Worm (Caenorhabditis elegans): ENCODE data around the gene asb-1.

DNA sequence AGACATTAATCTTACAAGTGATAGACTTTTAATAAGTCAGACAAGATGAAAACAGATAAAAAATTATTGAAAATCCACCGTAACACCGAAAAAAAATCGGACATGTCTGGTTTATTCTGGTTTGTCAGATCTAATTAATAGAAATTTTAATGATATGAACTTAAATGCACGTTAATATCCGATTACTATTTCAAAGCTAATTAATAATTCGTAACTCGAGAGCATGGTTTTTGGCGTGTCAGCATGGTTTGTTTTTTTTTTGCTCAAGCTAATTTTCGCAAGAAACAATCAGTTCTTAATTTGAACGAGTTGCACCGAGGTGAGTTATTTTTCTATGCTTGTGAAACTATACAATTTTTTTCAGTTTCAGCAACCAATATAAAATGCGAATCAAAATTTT lies 39.3 kb upstream of the asb-1 start, which contains the start of gene clec-153:
- TF ChIP-seq skn-1 (tag; optimal IDR thresholded peaks at IDR 0.05) (no peak), fos-1 (tag; optimal IDR thresholded peaks at IDR 0.05) (no peak), tbx-2 (tag; optimal IDR thresholded peaks at IDR 0.05) (no peak), zag-1 (tag; optimal IDR thresholded peaks at IDR 0.05) (no peak), snpc-4 (tag; optimal IDR thresholded peaks at IDR 0.05) (no peak), aly-2 (tag; optimal IDR thresholded peaks at IDR 0.05) (no peak), C16A3.4 (tag; optimal IDR thresholded peaks at IDR 0.05) (no peak), nhr-76 (tag; optimal IDR thresholded peaks at IDR 0.05) (no peak), lin-39 (tag; optimal IDR thresholded peaks at IDR 0.05) (no peak)

Measured in whole organism, L1 larva.